Fruit fly (Drosophila melanogaster): ENCODE results near the gene Pdk1.

DNA sequence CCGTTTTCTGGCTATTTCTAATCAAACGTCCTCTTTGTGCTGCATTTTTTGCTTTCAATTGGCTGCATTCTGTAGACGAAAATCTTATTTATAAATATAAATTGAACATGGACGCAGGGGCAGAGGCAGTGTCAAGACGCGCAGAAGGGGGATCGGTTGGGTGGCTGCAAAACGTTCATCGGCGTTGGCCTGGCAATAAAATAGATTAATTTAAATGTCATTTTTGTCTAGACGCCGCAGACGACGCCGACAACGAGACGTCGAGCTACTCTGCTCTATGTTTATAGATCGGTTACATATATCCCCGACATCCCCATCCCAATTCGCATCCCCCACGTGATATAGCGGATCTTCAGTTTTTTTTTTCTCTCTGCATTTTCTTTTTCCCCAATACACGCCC is 4.1 kb downstream of the Pdk1 start:
- TF ChIP-seq CG9948 (tag; optimal IDR thresholded peaks at IDR 0.05) (no peak), CG8301 (tag; optimal IDR thresholded peaks at IDR 0.05) (no peak), EcR (GFP tag; optimal IDR thresholded peaks at IDR 0.05) (no peak)

Data from whole organism, pupa.